Worm (Caenorhabditis elegans): ENCODE measurements around the gene cdo-1.

cdo-1 gene

DNA sequence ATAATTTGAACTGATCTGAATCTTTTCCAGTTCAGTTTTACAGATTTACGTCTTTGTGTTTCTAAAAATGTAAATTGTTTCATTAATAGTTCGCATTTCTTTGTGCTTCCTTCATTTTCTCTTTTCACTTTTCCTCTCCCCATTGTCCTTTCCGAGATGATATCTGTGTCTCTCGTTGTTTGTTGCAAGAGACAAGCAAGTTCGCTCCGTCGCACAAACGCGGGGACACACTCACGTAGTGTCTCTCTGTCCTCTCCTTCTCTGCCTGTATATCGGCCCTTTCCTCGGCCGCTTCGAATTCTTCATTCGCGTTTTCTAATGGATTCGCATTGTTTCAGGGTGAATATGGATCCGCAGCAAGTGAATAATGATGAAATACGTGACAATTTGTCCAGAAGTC, 13.6 kb upstream of the cdo-1 start, which contains the start of gene ZC13.1 (continued):
- TF ChIP-seq hlh-11 (tag; optimal IDR thresholded peaks at IDR 0.05) (peak; percentile 62), dpl-1 (GFP tag; optimal IDR thresholded peaks at IDR 0.05) (peak; percentile 54), set-16 (GFP tag; IDR thresholded peaks at IDR 0.05) (no peak), nhr-237 (tag; optimal IDR thresholded peaks at IDR 0.05) (no peak), ceh-28 (tag; optimal IDR thresholded peaks at IDR 0.05) (no peak), dmd-8 (GFP tag; IDR thresholded peaks at IDR 0.05) (no peak), lsy-2 (tag; optimal IDR thresholded peaks at IDR 0.05) (peak in 1 of 2 experiments; percentile 81), aha-1 (tag) (peak; percentile 99), ama-1 (optimal IDR thresholded peaks at IDR 0.05) (peak; percentile 35), unc-130 (GFP tag; optimal IDR thresholded peaks at IDR 0.05) (no peak), hmg-1.1 (GFP tag; IDR thresholded peaks at IDR 0.05) (peak; percentile 80), tra-1 (GFP tag; IDR thresholded peaks at IDR 0.05) (no peak), skn-1 (tag; optimal IDR thresholded peaks at IDR 0.05) (no peak), daf-16 (GFP tag; optimal IDR thresholded peaks at IDR 0.05) (no peak), daf-16 (tag; optimal IDR thresholded peaks at IDR 0.05) (peak; percentile 64), ZK337.2 (GFP tag; IDR thresholded peaks at IDR 0.05) (no peak), T26A8.4 (GFP tag; IDR thresholded peaks at IDR 0.05) (no peak), arid-1 (GFP tag; conservative IDR thresholded peaks at IDR 0.05) (no peak), F49E8.2 (tag; optimal IDR thresholded peaks at IDR 0.05; ENCODE audit: borderline replicate concordance) (no peak), nhr-77 (tag; optimal IDR thresholded peaks at IDR 0.05) (peak; percentile 81), nhr-48 (tag; optimal IDR thresholded peaks at IDR 0.05) (no peak), unc-39 (tag; optimal IDR thresholded peaks at IDR 0.05) (no peak), Y48G9A.11 (GFP tag; IDR thresholded peaks at IDR 0.05) (no peak), mes-2 (tag; optimal IDR thresholded peaks at IDR 0.05; ENCODE audit: poor library complexity, severe bottlenecking) (peak; percentile 81), Y5F2A.4 (GFP tag; optimal IDR thresholded peaks at IDR 0.05) (no peak), lir-3 (tag; optimal IDR thresholded peaks at IDR 0.05) (no peak), nhr-41 (GFP tag; IDR thresholded peaks at IDR 0.05) (no peak), nhr-111 (GFP tag; optimal IDR thresholded peaks at IDR 0.05) (no peak), F44E2.7 (GFP tag; IDR thresholded peaks at IDR 0.05) (no peak), mxl-2 (GFP tag; conservative IDR thresholded peaks at IDR 0.05) (no peak), snpc-1.2 (GFP tag; IDR thresholded peaks at IDR 0.05) (no peak), gei-8 (GFP tag; optimal IDR thresholded peaks at IDR 0.05) (no peak), spr-1 (tag; optimal IDR thresholded peaks at IDR 0.05) (no peak), ces-1 (GFP tag; optimal IDR thresholded peaks at IDR 0.05) (no peak), aly-2 (tag; optimal IDR thresholded peaks at IDR 0.05) (no peak), D1046.2 (GFP tag; IDR thresholded peaks at IDR 0.05) (no peak), F37D6.2 (tag; optimal IDR thresholded peaks at IDR 0.05) (no peak), pha-4 (GFP tag; IDR thresholded peaks at IDR 0.05) (no peak), pha-4 (tag; optimal IDR thresholded peaks at IDR 0.05) (peak; percentile 38), nhr-10 (tag; optimal IDR thresholded peaks at IDR 0.05) (no peak), lin-15B (tag; optimal IDR thresholded peaks at IDR 0.05) (no peak), egl-43 (GFP tag; IDR thresholded peaks at IDR 0.05) (0 out of 2 replicates have a peak, but pooled peaks have one; percentile 5), lin-13 (GFP tag; optimal IDR thresholded peaks at IDR 0.05) (peak; percentile 45), spr-3 (GFP tag; optimal IDR thresholded peaks at IDR 0.05) (no peak), vab-7 (GFP tag; IDR thresholded peaks at IDR 0.05) (no peak), fos-1 (tag; optimal IDR thresholded peaks at IDR 0.05) (no peak), cey-2 (tag; optimal IDR thresholded peaks at IDR 0.05; ENCODE audit: borderline replicate concordance, insufficient read depth) (no peak), madf-5 (GFP tag; IDR thresholded peaks at IDR 0.05) (no peak), tag-97 (GFP tag; IDR thresholded peaks at IDR 0.05) (no peak), snpc-4 (tag; optimal IDR thresholded peaks at IDR 0.05) (no peak), zip-11 (GFP tag; IDR thresholded peaks at IDR 0.05) (no peak), hlh-30 (tag; optimal IDR thresholded peaks at IDR 0.05; ENCODE audit: insufficient read depth) (peak; percentile 50), lin-1 (GFP tag; IDR thresholded peaks at IDR 0.05) (0 out of 2 replicates have a peak, but pooled peaks have one; percentile 53)

Measured in whole organism, L4 larva.